Fruit fly (Drosophila melanogaster): ENCODE data around the gene CG6664.

CG6664 gene

dm6 chr3L:17047811-17048239 lies 31.8 kb upstream of the CG6664 start (continued):
- no peak for TF ChIP-seq Hr39 (GFP tag; optimal IDR thresholded peaks at IDR 0.05)

- TF ChIP-seq CG4318 (GFP tag; optimal IDR thresholded peaks at IDR 0.05) = no peak
- no peak for TF ChIP-seq Eip78C (GFP tag)
- no peak for TF ChIP-seq Ets21C (GFP tag; optimal IDR thresholded peaks at IDR 0.05)
- TF ChIP-seq CG8632 (GFP tag; optimal IDR thresholded peaks at IDR 0.05) = no peak
- no peak for TF ChIP-seq Hr39 (GFP tag; optimal IDR thresholded peaks at IDR 0.05)
- TF ChIP-seq dsx (GFP tag; optimal IDR thresholded peaks at IDR 0.05; ENCODE audit: poor library complexity, severe bottlenecking) = no peak
- TF ChIP-seq CG11902 (GFP tag; optimal IDR thresholded peaks at IDR 0.05) = no peak
- no peak for TF ChIP-seq CG8319 (GFP tag; optimal IDR thresholded peaks at IDR 0.05)
- TF ChIP-seq CG32006 (GFP tag; optimal IDR thresholded peaks at IDR 0.05) = no peak
- no peak for TF ChIP-seq OdsH (GFP tag; optimal IDR thresholded peaks at IDR 0.05)
- TF ChIP-seq CG6163 (GFP tag; IDR thresholded peaks at IDR 0.05) = no peak
- TF ChIP-seq Ets96B (tag; optimal IDR thresholded peaks at IDR 0.05) = no peak
- no peak for TF ChIP-seq Smox (GFP tag; optimal IDR thresholded peaks at IDR 0.05)
- no peak for TF ChIP-seq CG34406 (GFP tag; optimal IDR thresholded peaks at IDR 0.05)
- TF ChIP-seq fd85E (GFP tag; optimal IDR thresholded peaks at IDR 0.05) = no peak
- no peak for TF ChIP-seq CG8119 (GFP tag; IDR thresholded peaks at IDR 0.05)
- no peak for TF ChIP-seq CG7368 (GFP tag; optimal IDR thresholded peaks at IDR 0.05)
- no peak for TF ChIP-seq Met (GFP tag; optimal IDR thresholded peaks at IDR 0.05)
- TF ChIP-seq Blimp-1 (GFP tag; optimal IDR thresholded peaks at IDR 0.05) = no peak
- no peak for TF ChIP-seq CG6276 (GFP tag; optimal IDR thresholded peaks at IDR 0.05)
These were observed 29.7 kb upstream of the CG6664 start, which contains the start of gene TpnC73F for dm6 chr3L:17045431-17046238. TSS of gene TpnC73F (plus strand) at chr3L:17046063.

dm6 chr3L:17044799-17045198 lies 28.8 kb upstream of the CG6664 start, which contains the start of gene Pop5:
TSS of gene Pop5 (minus strand) at chr3L:17045038.
- no peak for TF ChIP-seq Hr38 (GFP tag; optimal IDR thresholded peaks at IDR 0.05)
- peak; percentile 3 for TF ChIP-seq CG1621 (tag; optimal IDR thresholded peaks at IDR 0.05)
- TF ChIP-seq Sox15 (GFP tag; optimal IDR thresholded peaks at IDR 0.05) = no peak
- TF ChIP-seq topi (GFP tag; optimal IDR thresholded peaks at IDR 0.05) = no peak
- peak; percentile 98 for TF ChIP-seq fkh (GFP tag; optimal IDR thresholded peaks at IDR 0.05)
- no peak for TF ChIP-seq CG15336 (GFP tag; IDR thresholded peaks at IDR 0.05)
- peak; percentile 33 for TF ChIP-seq esn (GFP tag; optimal IDR thresholded peaks at IDR 0.05)
- no peak for TF ChIP-seq CG31627 (GFP tag; optimal IDR thresholded peaks at IDR 0.05)
- no peak for TF ChIP-seq CG6163 (GFP tag; IDR thresholded peaks at IDR 0.05)

DNA sequence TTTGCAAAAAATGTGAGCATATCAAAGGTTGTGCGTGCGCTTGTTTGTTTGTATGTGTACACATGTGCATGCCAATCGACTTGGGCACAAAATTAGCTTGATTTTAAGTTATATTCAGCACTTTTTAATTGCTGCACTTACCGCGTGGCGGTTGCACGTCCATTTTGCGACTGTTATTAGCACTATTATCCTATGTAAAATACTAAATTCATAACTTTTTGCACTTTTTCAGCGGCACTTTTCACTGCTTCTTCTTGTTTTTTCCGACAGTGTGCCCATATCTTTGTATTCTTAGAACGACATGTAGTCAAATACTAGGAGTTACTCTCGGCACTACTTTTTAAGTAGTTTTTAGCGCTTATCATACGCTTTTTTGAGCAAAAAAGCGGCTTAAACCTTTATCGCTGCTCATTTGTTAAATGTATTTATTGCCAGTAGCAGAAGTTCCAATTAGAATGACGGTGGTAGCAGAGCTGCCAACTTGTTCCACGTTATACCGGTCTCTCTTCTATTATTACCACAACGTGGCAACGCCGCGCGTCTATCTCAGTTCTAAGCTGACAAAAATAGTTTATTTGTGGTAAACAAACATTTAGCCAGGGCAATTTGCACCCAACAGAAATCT lies 26.4 kb upstream of the CG6664 start, which contains the start of the genes scaf6 and Papst2:
Gene scaf6 (minus strand): TSS at position 278 of the 625 bp plus-strand sequence.
Gene Papst2 (plus strand): TSS at position 501 of the 625 bp plus-strand sequence.
- TF ChIP-seq CG3032 (tag; optimal IDR thresholded peaks at IDR 0.05) (peak; percentile 10), fkh (GFP tag; optimal IDR thresholded peaks at IDR 0.05) (peak; percentile 95), CG7368 (GFP tag; optimal IDR thresholded peaks at IDR 0.05) (no peak), lz (GFP tag; optimal IDR thresholded peaks at IDR 0.05) (no peak), vri (GFP tag; optimal IDR thresholded peaks at IDR 0.05) (no peak), CG11762 (GFP tag; optimal IDR thresholded peaks at IDR 0.05; ENCODE audit: insufficient read depth) (no peak), spab (GFP tag; optimal IDR thresholded peaks at IDR 0.05) (no peak), esn (GFP tag; optimal IDR thresholded peaks at IDR 0.05) (peak; percentile 17), CG6854 (GFP tag; optimal IDR thresholded peaks at IDR 0.05) (peak; percentile 63), CG1621 (tag; optimal IDR thresholded peaks at IDR 0.05) (no peak)

Data from whole organism, prepupa.